Worm (Caenorhabditis elegans): ENCODE results near the gene ndnf-1.
A peak's percentile ranks its signal among the peaks of the same experiment; 100 is the strongest.

- peak; percentile 20 for TF ChIP-seq ceh-2 (tag; optimal IDR thresholded peaks at IDR 0.05)
- no peak for TF ChIP-seq pag-3 (tag; optimal IDR thresholded peaks at IDR 0.05; ENCODE audit: borderline replicate concordance)
These were observed 30.1 kb downstream of the ndnf-1 start for ce11 chrIV:2998597-2999161.
